Worm (Caenorhabditis elegans) whole organism, L1 larva: Measurements from ENCODE around the gene ser-4.
A peak's percentile ranks its signal among the peaks of the same experiment; 100 is the strongest.

Experiments
- C34B4.2 ChIP-seq: sonication (generic microtip); optimal IDR thresholded peaks from 2 replicates; lab custom pipeline; 2017; ENCODE audit warnings: mild to moderate bottlenecking, missing genetic modification characterization, missing compliant biosample characterization
- Y116A8C.19 ChIP-seq: sonication (generic microtip); optimal IDR thresholded peaks from 2 replicates; lab custom pipeline; 2016; ENCODE audit warnings: missing compliant biosample characterization, missing genetic modification characterization, borderline replicate concordance
- aly-2 ChIP-seq: fragments of 150-350 bp; optimal IDR thresholded peaks from 2 replicates; lab custom pipeline; 2014; ENCODE audit warnings: missing biosample characterization, missing genetic modification characterization
- ama-1 ChIP-seq: fragments of 150-350 bp; optimal IDR thresholded peaks from 2 replicates; lab custom pipeline; 2014
- blmp-1 ChIP-seq: fragments of 150-350 bp; optimal IDR thresholded peaks from 2 replicates; lab custom pipeline; 2014; ENCODE audit warnings: missing biosample characterization, missing genetic modification characterization
- ceh-63 ChIP-seq: fragments of 200-800 bp; sonication (Bioruptor generic); optimal IDR thresholded peaks from 2 replicates; lab custom pipeline; 2018; ENCODE audit warnings: mild to moderate bottlenecking, missing genetic modification characterization, missing compliant biosample characterization
- ceh-8 ChIP-seq: fragments of 200-800 bp; sonication (Bioruptor generic); optimal IDR thresholded peaks from 2 replicates; lab custom pipeline; 2018; ENCODE audit warnings: mild to moderate bottlenecking, missing genetic modification characterization, moderate library complexity, missing compliant biosample characterization
- ceh-82 ChIP-seq, 3 experiments: fragments of 150-350 bp in 1 of 3; sonication (generic microtip) in 2 of 3; optimal IDR thresholded peaks; 2 replicates each; lab custom pipeline; 2014 to 2017; ENCODE audit warnings: missing biosample characterization in 3 of 3, missing genetic modification characterization in 3 of 3
- ceh-90 ChIP-seq: sonication (generic microtip); optimal IDR thresholded peaks from 2 replicates; lab custom pipeline; 2016; ENCODE audit warnings: missing genetic modification characterization, missing compliant biosample characterization
- dpl-1 ChIP-seq, 3 experiments: fragments of 150-350 bp in 2 of 3; sonication (generic microtip) in 1 of 3; optimal IDR thresholded peaks; 2 replicates each; lab custom pipeline; 2014 to 2017; ENCODE audit warnings: missing biosample characterization in 3 of 3, missing genetic modification characterization in 3 of 3, missing genetic modification reagents in 3 of 3
- efl-1 ChIP-seq, 4 experiments: fragments of 150-350 bp; optimal IDR thresholded peaks in 3 of 4; peaks in 1 of 4; 1 replicate in 1 of 4; 2 replicates in 3 of 4; lab custom pipeline; 2014; ENCODE audit warnings: missing biosample characterization in 2 of 4, missing genetic modification characterization in 2 of 4, missing genetic modification reagents in 2 of 4
- efl-3 ChIP-seq: fragments of 200-800 bp; sonication (Bioruptor generic); optimal IDR thresholded peaks from 2 replicates; lab custom pipeline; 2018; ENCODE audit warnings: mild to moderate bottlenecking, missing genetic modification characterization, missing compliant biosample characterization
- egl-27 ChIP-seq, 2 experiments: fragments of 150-350 bp in 1 of 2; sonication (generic microtip); optimal IDR thresholded peaks; 3 replicates each; lab custom pipeline; 2017 to 2018; ENCODE audit warnings: missing biosample characterization in 2 of 2, missing genetic modification characterization in 2 of 2, missing genetic modification reagents in 2 of 2
- elt-2 ChIP-seq: sonication (generic microtip); optimal IDR thresholded peaks from 2 replicates; lab custom pipeline; 2016; ENCODE audit warnings: missing genetic modification characterization, mild to moderate bottlenecking, inconsistent platforms, missing compliant biosample characterization, missing genetic modification reagents
- fkh-8 ChIP-seq: sonication (generic microtip); optimal IDR thresholded peaks from 2 replicates; lab custom pipeline; 2016; ENCODE audit warnings: mild to moderate bottlenecking, missing genetic modification characterization, missing compliant biosample characterization
- fos-1 ChIP-seq: fragments of 150-350 bp; optimal IDR thresholded peaks from 2 replicates; lab custom pipeline; 2014; ENCODE audit warnings: missing biosample characterization, missing genetic modification characterization
- jun-1 ChIP-seq: fragments of 150-350 bp; optimal IDR thresholded peaks from 2 replicates; lab custom pipeline; 2014; ENCODE audit warnings: missing biosample characterization, missing genetic modification reagents, missing genetic modification characterization
- lin-13 ChIP-seq: fragments of 150-350 bp; optimal IDR thresholded peaks from 2 replicates; lab custom pipeline; 2014; ENCODE audit warnings: missing biosample characterization, missing genetic modification reagents, missing genetic modification characterization
- lin-15B ChIP-seq: fragments of 150-350 bp; sonication (generic microtip); optimal IDR thresholded peaks from 3 replicates; lab custom pipeline; 2014; ENCODE audit warnings: missing biosample characterization, missing genetic modification characterization
- lir-3 ChIP-seq: sonication (generic microtip); optimal IDR thresholded peaks from 2 replicates; lab custom pipeline; 2016; ENCODE audit warnings: mild to moderate bottlenecking, missing genetic modification characterization, moderate library complexity, missing compliant biosample characterization; ENCODE audit not compliant: poor library complexity
- lsy-2 ChIP-seq, 2 experiments: fragments of 150-350 bp; optimal IDR thresholded peaks; 2 replicates each; lab custom pipeline; 2014; ENCODE audit warnings: missing biosample characterization in 2 of 2, missing genetic modification characterization in 2 of 2
- nhr-12 ChIP-seq: sonication (generic microtip); optimal IDR thresholded peaks from 2 replicates; lab custom pipeline; 2017; ENCODE audit warnings: missing biosample characterization, missing genetic modification characterization
- nhr-237 ChIP-seq: fragments of 150-350 bp; optimal IDR thresholded peaks from 2 replicates; lab custom pipeline; 2014; ENCODE audit warnings: missing biosample characterization, missing genetic modification characterization
- nhr-47 ChIP-seq: sonication (generic microtip); optimal IDR thresholded peaks from 2 replicates; lab custom pipeline; 2016; ENCODE audit warnings: mild to moderate bottlenecking, missing genetic modification characterization, moderate library complexity, missing compliant biosample characterization
- nhr-71 ChIP-seq: sonication (generic microtip); optimal IDR thresholded peaks from 2 replicates; lab custom pipeline; 2016; ENCODE audit warnings: mild to moderate bottlenecking, missing genetic modification characterization, moderate library complexity, missing compliant biosample characterization
- snpc-4 ChIP-seq: fragments of 150-350 bp; optimal IDR thresholded peaks from 2 replicates; lab custom pipeline; 2014; ENCODE audit warnings: missing biosample characterization, missing genetic modification characterization
- snu-23 ChIP-seq: sonication (generic microtip); optimal IDR thresholded peaks from 2 replicates; lab custom pipeline; 2016; ENCODE audit warnings: missing genetic modification characterization, missing compliant biosample characterization
- sup-37 ChIP-seq: fragments of 200-800 bp; sonication (Bioruptor generic); optimal IDR thresholded peaks from 2 replicates; lab custom pipeline; 2018; ENCODE audit warnings: mild to moderate bottlenecking, missing genetic modification characterization, missing compliant biosample characterization
- tlp-1 ChIP-seq: fragments of 150-350 bp; optimal IDR thresholded peaks from 2 replicates; lab custom pipeline; 2014; ENCODE audit warnings: missing biosample characterization, missing genetic modification characterization
- unc-30 ChIP-seq: sonication (generic microtip); optimal IDR thresholded peaks from 2 replicates; lab custom pipeline; 2017; ENCODE audit warnings: missing biosample characterization, missing genetic modification characterization
- zag-1 ChIP-seq: fragments of 150-350 bp; optimal IDR thresholded peaks from 2 replicates; lab custom pipeline; 2014; ENCODE audit warnings: missing biosample characterization, missing genetic modification characterization
- zip-4 ChIP-seq: fragments of 200-800 bp; sonication (Bioruptor generic); optimal IDR thresholded peaks from 2 replicates; lab custom pipeline; 2018; ENCODE audit warnings: mild to moderate bottlenecking, missing genetic modification characterization, moderate library complexity, missing compliant biosample characterization

ser-4 gene

DNA sequence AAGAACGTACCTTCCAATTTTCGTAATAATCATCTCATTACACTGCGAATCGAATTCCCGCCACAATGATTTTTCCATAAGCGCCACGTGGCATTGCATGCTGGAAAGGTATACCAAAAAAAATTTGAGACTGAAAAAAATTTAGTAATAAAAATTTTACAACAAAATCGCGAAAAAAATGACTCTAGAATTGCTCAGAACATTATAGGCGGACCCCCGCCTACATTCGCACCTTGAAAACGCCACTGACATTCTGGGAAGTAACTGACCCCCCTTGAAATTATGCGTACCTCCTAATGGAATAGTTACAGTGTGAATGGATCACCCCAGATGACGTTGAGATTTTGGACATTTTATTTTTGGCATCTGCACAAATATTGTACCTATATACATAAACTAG is 37.1 kb upstream of the ser-4 start, which contains the start of gene tbx-43:
Gene tbx-43 (minus strand): TSS at position 101 of the 400 bp plus-strand sequence.
- TF ChIP-seq efl-1 (optimal IDR thresholded peaks at IDR 0.05; lab: Kevin White, UChicago) = no peak
- peak in 1 of 2 experiments; percentile 38 for TF ChIP-seq efl-1 (GFP tag; optimal IDR thresholded peaks at IDR 0.05 in 1 of 2; lab: Kevin White, UChicago)
- no peak for TF ChIP-seq zag-1 (tag; lab: Kevin White, UChicago)
- no peak for TF ChIP-seq lin-13 (GFP tag; lab: Kevin White, UChicago)
- TF ChIP-seq ceh-8 (GFP tag; lab: Kevin White, UChicago) = no peak
- TF ChIP-seq snpc-4 (tag; lab: Kevin White, UChicago) = no peak

ce11 chrIII:1764463-1764862 is 31.6 kb upstream of the ser-4 start:
- TF ChIP-seq ceh-90 (tag; lab: Kevin White, UChicago) = no peak
- no peak for TF ChIP-seq unc-30 (tag; lab: Kevin White, UChicago)
- no peak for TF ChIP-seq snu-23
- TF ChIP-seq sup-37 = no peak
- TF ChIP-seq snpc-4 (tag; lab: Kevin White, UChicago) = no peak
- no peak for TF ChIP-seq jun-1 (tag; lab: Kevin White, UChicago)
- no peak for TF ChIP-seq nhr-237 (tag; lab: Kevin White, UChicago)

ce11 chrIII:1763222-1763621 is 30.3 kb upstream of the ser-4 start, which contains the start of gene cnc-6:
TSS of gene cnc-6 (plus strand) at chrIII:1763522.
- TF ChIP-seq egl-27 (tag; optimal IDR thresholded peaks at IDR 0.05; lab: Kevin White, UChicago) (no peak), ceh-82 (tag; optimal IDR thresholded peaks at IDR 0.05; lab: Kevin White, UChicago) (no peak), zip-4 (GFP tag; lab: Kevin White, UChicago) (no peak), efl-1 (optimal IDR thresholded peaks at IDR 0.05; lab: Kevin White, UChicago) (no peak), efl-1 (GFP tag; optimal IDR thresholded peaks at IDR 0.05 in 1 of 2; lab: Kevin White, UChicago) (peak in 1 of 2 experiments; percentile 70)

DNA sequence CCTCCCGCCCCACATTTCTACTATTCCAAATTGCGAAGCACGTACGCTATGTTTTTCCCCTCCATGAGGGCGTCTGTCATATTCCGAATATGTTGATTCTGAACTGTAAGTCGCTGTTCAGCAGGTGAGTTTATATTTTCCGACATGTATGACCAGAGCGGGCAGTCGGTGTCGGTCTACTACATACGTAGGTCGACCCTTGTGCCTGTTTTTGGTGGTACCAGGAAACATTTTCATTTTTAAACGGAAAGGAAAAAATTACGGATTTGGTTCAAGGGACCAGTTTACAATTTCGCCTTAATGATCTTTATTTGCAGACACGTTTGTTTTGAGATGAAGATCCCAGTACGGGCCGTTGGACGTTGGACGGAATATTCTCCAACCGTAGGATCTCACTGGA is 25.7 kb upstream of the ser-4 start, which contains the start of gene Y46E12A.2:
Gene Y46E12A.2 (plus strand): TSS at position 301 of the 400 bp plus-strand sequence.
- TF ChIP-seq lin-15B (tag; lab: Kevin White, UChicago) (no peak), tlp-1 (no peak), unc-30 (tag; lab: Kevin White, UChicago) (no peak), nhr-71 (tag; lab: Kevin White, UChicago) (no peak), Y116A8C.19 (no peak), ceh-63 (GFP tag; lab: Kevin White, UChicago) (no peak), aly-2 (tag; lab: Kevin White, UChicago) (no peak), efl-1 (optimal IDR thresholded peaks at IDR 0.05; lab: Kevin White, UChicago) (no peak), efl-1 (GFP tag; optimal IDR thresholded peaks at IDR 0.05 in 1 of 2; lab: Kevin White, UChicago) (no peak), fkh-8 (tag; lab: Kevin White, UChicago) (no peak), jun-1 (tag; lab: Kevin White, UChicago) (no peak), fos-1 (no peak)

DNA sequence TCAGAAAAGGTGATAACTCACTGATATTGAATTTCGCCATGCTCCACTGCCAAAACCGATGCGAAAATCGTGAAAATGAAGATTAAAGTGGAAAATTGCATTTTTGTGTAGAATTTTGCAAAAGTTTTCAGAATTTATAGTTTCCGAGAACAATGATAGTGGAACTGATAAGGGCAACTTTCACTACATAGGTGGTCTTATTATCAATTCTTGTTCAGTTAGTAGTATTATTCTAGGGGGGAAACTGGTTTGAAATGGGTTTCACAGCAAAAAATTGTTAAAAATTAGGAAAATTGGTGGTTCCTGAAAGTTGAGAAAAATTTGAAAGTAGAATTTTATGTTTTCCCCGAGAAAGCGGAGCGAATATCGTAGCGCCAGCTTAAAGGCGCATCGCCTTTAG is 25.2 kb upstream of the ser-4 start, which contains the start of gene Y46E12A.5:
Gene Y46E12A.5 (minus strand): TSS at position 101 of the 400 bp plus-strand sequence.
- TF ChIP-seq lsy-2 (tag; optimal IDR thresholded peaks at IDR 0.05; lab: Kevin White, UChicago) (no peak), blmp-1 (no peak), C34B4.2 (tag; lab: Kevin White, UChicago) (no peak), nhr-47 (tag; lab: Kevin White, UChicago) (no peak), dpl-1 (GFP tag; optimal IDR thresholded peaks at IDR 0.05; lab: Kevin White, UChicago) (no peak), sup-37 (no peak), tlp-1 (no peak), nhr-12 (tag; lab: Kevin White, UChicago) (no peak), ama-1 (no peak), elt-2 (tag; lab: Kevin White, UChicago) (no peak), lir-3 (tag; lab: Kevin White, UChicago) (no peak), snu-23 (no peak), efl-3 (GFP tag; lab: Kevin White, UChicago) (no peak), unc-30 (tag; lab: Kevin White, UChicago) (no peak), ceh-82 (tag; optimal IDR thresholded peaks at IDR 0.05; lab: Kevin White, UChicago) (no peak)
